Worm (Caenorhabditis elegans) whole organism, L3 larva: ENCODE results near the gene C07H6.2.

Experiments
- ceh-9 ChIP-seq: sonication (generic microtip); optimal IDR thresholded peaks from 2 replicates; lab custom pipeline; 2018; ENCODE audit warnings: missing biosample characterization, missing genetic modification characterization
- fkh-10 ChIP-seq: sonication (generic microtip); optimal IDR thresholded peaks from 2 replicates; lab custom pipeline; 2017; ENCODE audit warnings: missing biosample characterization, missing genetic modification reagents, missing genetic modification characterization
- lin-39 ChIP-seq: fragments of 150-350 bp; optimal IDR thresholded peaks from 2 replicates; lab custom pipeline; 2018; ENCODE audit warnings: missing biosample characterization, missing genetic modification reagents, missing genetic modification characterization
- lsy-12 ChIP-seq: sonication (generic microtip); optimal IDR thresholded peaks from 2 replicates; lab custom pipeline; 2016; ENCODE audit warnings: mild to moderate bottlenecking, missing genetic modification characterization, missing compliant biosample characterization
- mdl-1 ChIP-seq: fragments of 150-350 bp; optimal IDR thresholded peaks from 2 replicates; lab custom pipeline; 2014; ENCODE audit warnings: missing biosample characterization, missing genetic modification characterization
- tbx-2 ChIP-seq: sonication (generic microtip); optimal IDR thresholded peaks from 2 replicates; lab custom pipeline; 2016; ENCODE audit warnings: mild to moderate bottlenecking, missing genetic modification characterization, missing compliant biosample characterization
- ztf-11 ChIP-seq: fragments of 150-350 bp; optimal IDR thresholded peaks from 2 replicates; lab custom pipeline; 2014; ENCODE audit warnings: missing biosample characterization, missing genetic modification characterization

- no peak for TF ChIP-seq mdl-1 (tag; lab: Kevin White, UChicago)
- TF ChIP-seq ztf-11 (tag; lab: Kevin White, UChicago), result no peak
- no peak for TF ChIP-seq lsy-12 (tag; lab: Kevin White, UChicago)
- no peak for TF ChIP-seq tbx-2 (tag; lab: Kevin White, UChicago)
- TF ChIP-seq fkh-10 (GFP tag; lab: Kevin White, UChicago), result no peak
- no peak for TF ChIP-seq lin-39
- TF ChIP-seq ceh-9 (tag; lab: Kevin White, UChicago), result no peak
Observed at ce11 chrIII:7489055-7489534, 31.7 kb upstream of the C07H6.2 start, which contains the start of gene mup-4.
